Fruit fly (Drosophila melanogaster) whole organism, embryonic: ENCODE results near the gene meep.

Experiments used
- Antp ChIP-seq: fragments of 200-800 bp; sonication (Bioruptor generic); optimal IDR thresholded peaks from 3 replicates; lab custom pipeline; 2016; ENCODE audit warnings: missing biosample characterization, missing genetic modification characterization
- CG10267 ChIP-seq: fragments of 200-800 bp; sonication (Bioruptor generic); optimal IDR thresholded peaks from 2 replicates; lab custom pipeline; 2018; ENCODE audit warnings: missing biosample characterization, mild to moderate bottlenecking, missing genetic modification characterization, moderate library complexity
- CG10462 ChIP-seq: fragments of 200-800 bp; sonication (Bioruptor generic); optimal IDR thresholded peaks from 2 replicates; lab custom pipeline; 2016; ENCODE audit warnings: missing biosample characterization, missing genetic modification characterization
- CG17829 ChIP-seq: fragments of 200-800 bp; optimal IDR thresholded peaks from 2 replicates; lab custom pipeline; 2019; ENCODE audit warnings: missing biosample characterization, mild to moderate bottlenecking, missing genetic modification characterization, moderate library complexity
- CG30020 ChIP-seq: fragments of 200-800 bp; optimal IDR thresholded peaks from 2 replicates; lab custom pipeline; 2019; ENCODE audit warnings: missing biosample characterization, mild to moderate bottlenecking, missing genetic modification characterization, moderate library complexity
- CG31224 ChIP-seq: fragments of 200-800 bp; sonication (Bioruptor generic); IDR thresholded peaks from 2 replicates; pipeline ENCODE4 v1.3.6; 2022; ENCODE audit warnings: missing biosample characterization, missing genetic modification characterization
- CG3407 ChIP-seq: fragments of 200-800 bp; sonication (Bioruptor generic); optimal IDR thresholded peaks from 2 replicates; lab custom pipeline; 2018; ENCODE audit warnings: missing biosample characterization, mild to moderate bottlenecking, missing genetic modification characterization
- CG3847 ChIP-seq: fragments of 200-800 bp; sonication (Bioruptor generic); IDR thresholded peaks from 2 replicates; pipeline ENCODE4 v1.3.6; 2022; ENCODE audit warnings: missing biosample characterization, missing genetic modification characterization
- CG6765 ChIP-seq: fragments of 200-800 bp; sonication (Bioruptor generic); optimal IDR thresholded peaks from 3 replicates; lab custom pipeline; 2017; ENCODE audit warnings: missing biosample characterization, mild to moderate bottlenecking, missing genetic modification characterization
- CG8388 ChIP-seq: fragments of 200-800 bp; sonication (Bioruptor generic); optimal IDR thresholded peaks from 2 replicates; lab custom pipeline; 2019; ENCODE audit warnings: missing biosample characterization, mild to moderate bottlenecking, missing genetic modification characterization, moderate library complexity
- Chrac-16 ChIP-seq: fragments of 200-800 bp; sonication (Bioruptor generic); optimal IDR thresholded peaks from 3 replicates; lab custom pipeline; 2016; ENCODE audit warnings: missing biosample characterization, missing genetic modification characterization
- CkIIα-i1 ChIP-seq: fragments of 200-800 bp; sonication (Bioruptor generic); IDR thresholded peaks from 2 replicates; pipeline ENCODE4 v1.3.6; 2022; ENCODE audit warnings: missing biosample characterization, missing genetic modification characterization
- Dad ChIP-seq: fragments of 200-800 bp; sonication (Bioruptor generic); optimal IDR thresholded peaks from 3 replicates; lab custom pipeline; 2016; ENCODE audit warnings: missing biosample characterization, missing genetic modification characterization
- Dll ChIP-seq: fragments of 200-800 bp; sonication (Bioruptor generic); IDR thresholded peaks from 4 replicates; pipeline ENCODE4 v1.3.6; 2022; ENCODE audit warnings: missing biosample characterization, missing genetic modification characterization; ENCODE audit not compliant: partially characterized antibody
- E2f1 ChIP-seq: fragments of 200-800 bp; sonication (Bioruptor generic); IDR thresholded peaks from 2 replicates; pipeline ENCODE4 v1.3.6; 2022; ENCODE audit warnings: missing biosample characterization, missing genetic modification characterization
- Hey ChIP-seq: fragments of 200-800 bp; sonication (Bioruptor generic); optimal IDR thresholded peaks from 3 replicates; lab custom pipeline; 2018; ENCODE audit warnings: missing biosample characterization, mild to moderate bottlenecking, missing genetic modification characterization
- MESR4 ChIP-seq: fragments of 200-800 bp; sonication (Bioruptor generic); optimal IDR thresholded peaks from 2 replicates; lab custom pipeline; 2018; ENCODE audit warnings: missing biosample characterization, mild to moderate bottlenecking, missing genetic modification characterization, moderate library complexity
- MTF-1 ChIP-seq: fragments of 200-800 bp; sonication (Bioruptor generic); optimal IDR thresholded peaks from 2 replicates; lab custom pipeline; 2018; ENCODE audit warnings: missing biosample characterization, mild to moderate bottlenecking, missing genetic modification characterization, borderline replicate concordance
- Mrtf ChIP-seq: fragments of 200-800 bp; sonication (Bioruptor generic); IDR thresholded peaks from 3 replicates; pipeline ENCODE4 v1.3.6; 2022; ENCODE audit warnings: missing biosample characterization, missing genetic modification characterization
- Myb ChIP-seq: fragments of 200-800 bp; sonication (Bioruptor generic); optimal IDR thresholded peaks from 2 replicates; lab custom pipeline; 2016; ENCODE audit warnings: missing biosample characterization, missing genetic modification characterization
- NK7.1 ChIP-seq: fragments of 200-800 bp; sonication (Bioruptor generic); optimal IDR thresholded peaks from 3 replicates; lab custom pipeline; 2016; ENCODE audit warnings: missing biosample characterization, missing genetic modification characterization
- Trl ChIP-seq, 3 experiments: fragments of >200 bp in 2 of 3; fragments of 200-800 bp in 1 of 3; sonication (Bioruptor generic) in 1 of 3; optimal IDR thresholded peaks; 2 replicates in 1 of 3; 3 replicates in 2 of 3; lab custom pipeline; 2016 to 2017; ENCODE audit warnings: missing biosample characterization in 1 of 3, missing genetic modification characterization in 1 of 3
- ac ChIP-seq: fragments of 200-800 bp; sonication (Bioruptor generic); optimal IDR thresholded peaks from 3 replicates; lab custom pipeline; 2017; ENCODE audit warnings: missing biosample characterization, mild to moderate bottlenecking, missing genetic modification characterization
- amos ChIP-seq: fragments of 200-800 bp; sonication (Bioruptor generic); IDR thresholded peaks from 2 replicates; pipeline ENCODE4 v1.3.6; 2022; ENCODE audit warnings: missing biosample characterization, missing genetic modification characterization; ENCODE audit not compliant: partially characterized antibody
- cad ChIP-seq: fragments of >200 bp; optimal IDR thresholded peaks from 2 replicates; lab custom pipeline; 2017; ENCODE audit warnings: missing biosample characterization, missing genetic modification characterization
- cas ChIP-seq: fragments of 200-800 bp; sonication (Bioruptor generic); IDR thresholded peaks from 2 replicates; pipeline ENCODE4 v1.3.6; 2022; ENCODE audit warnings: missing biosample characterization, missing genetic modification characterization
- dpn ChIP-seq, 2 experiments: fragments of 200-800 bp; sonication (Bioruptor generic); optimal IDR thresholded peaks; 3 replicates each; lab custom pipeline; 2016; ENCODE audit warnings: missing biosample characterization in 2 of 2, missing genetic modification characterization in 2 of 2
- dysf ChIP-seq: fragments of 200-800 bp; sonication (Bioruptor generic); IDR thresholded peaks from 3 replicates; pipeline ENCODE4 v1.3.6; 2022; ENCODE audit warnings: missing biosample characterization, missing genetic modification characterization
- fd102C ChIP-seq: fragments of 200-800 bp; sonication (Bioruptor generic); optimal IDR thresholded peaks from 2 replicates; lab custom pipeline; 2018; ENCODE audit warnings: missing biosample characterization, mild to moderate bottlenecking, missing genetic modification characterization, moderate library complexity
- fd64A ChIP-seq: fragments of 200-800 bp; sonication (Bioruptor generic); optimal IDR thresholded peaks from 3 replicates; lab custom pipeline; 2018; ENCODE audit warnings: missing biosample characterization, mild to moderate bottlenecking, missing genetic modification characterization
- gcm ChIP-seq: fragments of 200-800 bp; sonication (Bioruptor generic); optimal IDR thresholded peaks from 2 replicates; lab custom pipeline; 2019; ENCODE audit warnings: missing biosample characterization, mild to moderate bottlenecking, missing genetic modification characterization, moderate library complexity
- h ChIP-seq: fragments of >200 bp; optimal IDR thresholded peaks from 2 replicates; lab custom pipeline; 2017
- lab ChIP-seq: fragments of 200-800 bp; sonication (Bioruptor generic); optimal IDR thresholded peaks from 3 replicates; lab custom pipeline; 2017; ENCODE audit warnings: missing biosample characterization, missing genetic modification characterization, mild to moderate bottlenecking, moderate library complexity, missing genetic modification reagents
- lbe ChIP-seq: fragments of 200-800 bp; sonication (Bioruptor generic); optimal IDR thresholded peaks from 2 replicates; lab custom pipeline; 2016; ENCODE audit warnings: missing biosample characterization, mild to moderate bottlenecking, missing genetic modification characterization
- maf-S ChIP-seq: fragments of 200-800 bp; sonication (Bioruptor generic); optimal IDR thresholded peaks from 2 replicates; lab custom pipeline; 2016; ENCODE audit warnings: missing biosample characterization, missing genetic modification characterization
- oc ChIP-seq: fragments of 200-800 bp; sonication (Bioruptor generic); optimal IDR thresholded peaks from 2 replicates; lab custom pipeline; 2018; ENCODE audit warnings: missing biosample characterization, mild to moderate bottlenecking, missing genetic modification characterization, moderate library complexity
- pan ChIP-seq, 4 experiments: fragments of >200 bp in 3 of 4; fragments of 200-800 bp in 1 of 4; sonication (Bioruptor generic) in 1 of 4; optimal IDR thresholded peaks in 3 of 4; IDR thresholded peaks in 1 of 4; 2 replicates each; pipeline versions ENCODE4 v1.3.6 to Lab custom; 2017 to 2022; ENCODE audit warnings: missing biosample characterization in 2 of 4, missing genetic modification characterization in 2 of 4, mixed read lengths in 1 of 4
- pb ChIP-seq: fragments of 200-800 bp; sonication (Bioruptor generic); optimal IDR thresholded peaks from 3 replicates; lab custom pipeline; 2016; ENCODE audit warnings: missing biosample characterization, missing genetic modification characterization
- prd ChIP-seq, 3 experiments: fragments of >200 bp in 2 of 3; fragments of 200-800 bp in 1 of 3; sonication (Bioruptor generic) in 1 of 3; optimal IDR thresholded peaks in 2 of 3; IDR thresholded peaks in 1 of 3; 2 replicates in 2 of 3; 3 replicates in 1 of 3; pipeline versions ENCODE4 v1.3.6 to Lab custom; 2017 to 2022; ENCODE audit warnings: missing biosample characterization in 1 of 3, missing genetic modification characterization in 1 of 3
- psq ChIP-seq: fragments of 200-800 bp; sonication (Bioruptor generic); optimal IDR thresholded peaks from 2 replicates; lab custom pipeline; 2017; ENCODE audit warnings: missing biosample characterization, missing genetic modification characterization
- run ChIP-seq: fragments of 200-800 bp; sonication (Bioruptor generic); optimal IDR thresholded peaks from 3 replicates; lab custom pipeline; 2018; ENCODE audit warnings: missing biosample characterization, mild to moderate bottlenecking, missing genetic modification characterization
- salm ChIP-seq: fragments of 200-800 bp; sonication (Bioruptor generic); optimal IDR thresholded peaks from 2 replicates; lab custom pipeline; 2018; ENCODE audit warnings: missing biosample characterization, mild to moderate bottlenecking, missing genetic modification characterization
- slbo ChIP-seq: fragments of 200-800 bp; sonication (Bioruptor generic); IDR thresholded peaks from 2 replicates; pipeline ENCODE4 v1.3.6; 2022; ENCODE audit warnings: missing biosample characterization, missing genetic modification characterization
- sr ChIP-seq: fragments of 200-800 bp; sonication (Bioruptor generic); IDR thresholded peaks from 3 replicates; pipeline ENCODE4 v1.3.6; 2022; ENCODE audit warnings: missing biosample characterization, missing genetic modification characterization
- trh ChIP-seq: fragments of 200-800 bp; sonication (Bioruptor generic); optimal IDR thresholded peaks from 2 replicates; lab custom pipeline; 2016; ENCODE audit warnings: missing biosample characterization, missing genetic modification characterization
- vvl ChIP-seq: fragments of 200-800 bp; sonication (Bioruptor generic); IDR thresholded peaks from 2 replicates; pipeline ENCODE4 v1.3.6; 2022; ENCODE audit warnings: missing biosample characterization, missing genetic modification characterization
- wor ChIP-seq: fragments of 200-800 bp; sonication (Bioruptor generic); IDR thresholded peaks from 2 replicates; pipeline ENCODE4 v1.3.6; 2022; ENCODE audit warnings: missing biosample characterization, missing genetic modification characterization
- z ChIP-seq: fragments of 200-800 bp; sonication (Bioruptor generic); IDR thresholded peaks from 3 replicates; pipeline ENCODE4 v1.3.6; 2022; ENCODE audit warnings: missing biosample characterization, missing genetic modification characterization

meep gene

dm6 chr3L:1177085-1177484 lies 25.8 kb downstream of the meep start, which contains the start of gene bab2 (continued):
- TF ChIP-seq CkIIα-i1 (no peak), run (tag; lab: Kevin White, UChicago) (no peak), oc (tag; lab: Kevin White, UChicago) (peak; percentile 63), Dad (GFP tag; lab: Kevin White, UChicago) (no peak), cad (GFP tag; lab: Kevin White, UChicago) (peak; percentile 30), Trl (optimal IDR thresholded peaks at IDR 0.05; lab: Kevin White, UChicago) (peak; percentile 85 to 90), Trl (GFP tag; optimal IDR thresholded peaks at IDR 0.05; lab: Kevin White, UChicago) (peak; percentile 8), Hey (tag; lab: Kevin White, UChicago) (no peak), CG3407 (GFP tag; lab: Kevin White, UChicago) (no peak), CG6765 (GFP tag; lab: Kevin White, UChicago) (no peak), ac (GFP tag; lab: Kevin White, UChicago) (no peak), salm (tag; lab: Kevin White, UChicago) (peak; percentile 28), fd102C (GFP tag; lab: Kevin White, UChicago) (peak; percentile 49), trh (GFP tag; lab: Kevin White, UChicago) (no peak), E2f1 (GFP tag; lab: Robert Waterston, UW) (no peak), prd (optimal IDR thresholded peaks at IDR 0.05; lab: Kevin White, UChicago) (no peak), prd (GFP tag; IDR thresholded peaks at IDR 0.05; lab: Robert Waterston, UW) (no peak), Mrtf (GFP tag; lab: Robert Waterston, UW) (no peak), dpn (GFP tag; optimal IDR thresholded peaks at IDR 0.05; lab: Kevin White, UChicago) (peak in 1 of 2 experiments; percentile 10), pb (peak; percentile 9), CG30020 (tag; lab: Kevin White, UChicago) (no peak), z (GFP tag; lab: Robert Waterston, UW) (no peak), MESR4 (no peak), lab (GFP tag; lab: Kevin White, UChicago) (peak; percentile 2), amos (GFP tag; lab: Robert Waterston, UW) (peak; percentile 43; the same call in 1 of the 2 replicates), sr (GFP tag; lab: Robert Waterston, UW) (no peak; the same call in 2 of the 3 replicates), CG10462 (no peak), CG10267 (peak; percentile 25), Dll (GFP tag; lab: Robert Waterston, UW) (0 out of 4 replicates have a peak, but pooled peaks have one; percentile 39), Chrac-16 (GFP tag; lab: Kevin White, UChicago) (no peak), Myb (GFP tag; lab: Kevin White, UChicago) (no peak), fd64A (peak; percentile 46), slbo (no peak), maf-S (GFP tag; lab: Kevin White, UChicago) (no peak), h (lab: Kevin White, UChicago) (no peak), MTF-1 (GFP tag; lab: Kevin White, UChicago) (peak; percentile 32)

dm6 chr3L:1176515-1176914 lies 26.3 kb downstream of the meep start:
- TF ChIP-seq lbe = no peak
- no peak for TF ChIP-seq wor
- TF ChIP-seq vvl (GFP tag; lab: Robert Waterston, UW) = 0 out of 2 replicates have a peak, but pooled peaks have one; percentile 6
- TF ChIP-seq pan (optimal IDR thresholded peaks at IDR 0.05; lab: Kevin White, UChicago) = no peak
- peak in 1 of 2 experiments; percentile 25 for TF ChIP-seq pan (GFP tag; optimal IDR thresholded peaks at IDR 0.05 in 1 of 2, IDR thresholded peaks at IDR 0.05 in 1 of 2)
- TF ChIP-seq dysf (GFP tag; lab: Robert Waterston, UW) = 0 out of 3 replicates have a peak, but pooled peaks have one; percentile 24
- TF ChIP-seq CG31224 (GFP tag; lab: Robert Waterston, UW) = peak; percentile 89
- TF ChIP-seq CG8388 (GFP tag; lab: Kevin White, UChicago) = no peak
- TF ChIP-seq cas (GFP tag; lab: Robert Waterston, UW) = no peak
- no peak for TF ChIP-seq salm (tag; lab: Kevin White, UChicago)
- no peak for TF ChIP-seq psq (GFP tag; lab: Kevin White, UChicago)
- no peak for TF ChIP-seq gcm
- no peak for TF ChIP-seq CG17829 (tag; lab: Kevin White, UChicago)
- TF ChIP-seq CG3847 = no peak
- no peak for TF ChIP-seq Antp (GFP tag; lab: Kevin White, UChicago)
- TF ChIP-seq NK7.1 (GFP tag; lab: Kevin White, UChicago) = no peak
